Fruit fly (Drosophila melanogaster) whole organism: ENCODE measurements around the gene kairos.

ENCODE experiments used
- EcR ChIP-seq, 2 experiments: fragments of >200 bp; optimal IDR thresholded peaks; 2 replicates each; lab custom pipeline; 2017; ENCODE audit warnings: missing biosample characterization in 2 of 2, missing genetic modification characterization in 2 of 2, missing genetic modification reagents in 2 of 2
- pan ChIP-seq: fragments of >200 bp; optimal IDR thresholded peaks from 2 replicates; lab custom pipeline; 2017
- usp ChIP-seq: fragments of >200 bp; optimal IDR thresholded peaks from 2 replicates; lab custom pipeline; 2017; ENCODE audit warnings: missing biosample characterization, missing genetic modification characterization, mixed read lengths

DNA sequence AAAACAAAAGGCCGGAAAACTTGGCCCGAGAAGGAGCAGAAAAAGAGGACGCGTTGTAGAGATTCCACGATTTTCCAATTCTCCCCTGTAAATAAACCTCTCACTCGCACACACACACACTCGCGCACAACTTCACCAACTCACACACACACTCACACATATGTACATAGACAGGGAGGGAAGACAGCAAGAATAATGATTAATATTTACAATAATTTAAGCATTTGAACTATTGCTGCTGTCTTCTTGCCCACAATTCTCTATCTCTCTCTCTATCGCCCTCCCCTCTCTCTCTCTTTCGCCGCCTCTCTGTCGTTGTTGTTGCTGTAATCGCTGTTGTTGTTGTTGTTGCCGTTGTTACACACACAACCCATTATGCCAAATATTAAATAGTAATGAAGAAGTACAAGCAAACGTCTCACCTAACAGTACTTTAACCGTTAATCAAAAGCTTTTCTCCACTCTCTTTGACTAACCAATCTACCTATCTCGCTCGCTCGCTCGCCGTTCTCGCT lies 18.5 kb upstream of the kairos start:
- no peak for TF ChIP-seq EcR (GFP tag; optimal IDR thresholded peaks at IDR 0.05; lab: Kevin White, UChicago)
- TF ChIP-seq usp = no peak
- TF ChIP-seq pan (lab: Kevin White, UChicago) = no peak
